Worm (Caenorhabditis elegans): ENCODE measurements around the gene nca-2.

nca-2 gene

ce11 chrIII:4932203-4932699 lies 33.1 kb upstream of the nca-2 start, which contains the start of the genes C26E6.12 and eri-9:
TSS of gene C26E6.12 (minus strand) at chrIII:4932253.
TSS of gene eri-9 (plus strand) at chrIII:4932450.
- TF ChIP-seq unc-39 (tag; optimal IDR thresholded peaks at IDR 0.05) (no peak), lin-13 (GFP tag; optimal IDR thresholded peaks at IDR 0.05) (no peak), skn-1 (tag; optimal IDR thresholded peaks at IDR 0.05) (no peak), unc-62 (GFP tag; optimal IDR thresholded peaks at IDR 0.05) (no peak), sma-9 (GFP tag; optimal IDR thresholded peaks at IDR 0.05) (no peak), sma-9 (tag; optimal IDR thresholded peaks at IDR 0.05) (no peak), alr-1 (tag; optimal IDR thresholded peaks at IDR 0.05) (no peak)

ce11 chrIII:4934896-4935628 lies 30.3 kb upstream of the nca-2 start, which contains the start of gene mrps-18C:
TSS of gene mrps-18C (plus strand) at chrIII:4935578.
- peak; percentile 52 for TF ChIP-seq unc-55 (GFP tag; optimal IDR thresholded peaks at IDR 0.05)
- TF ChIP-seq ceh-82 (tag; optimal IDR thresholded peaks at IDR 0.05) = no peak
- TF ChIP-seq C34F6.9 (tag; optimal IDR thresholded peaks at IDR 0.05) = peak; percentile 44
- no peak for TF ChIP-seq fos-1 (tag; optimal IDR thresholded peaks at IDR 0.05)
- TF ChIP-seq egl-27 (tag; optimal IDR thresholded peaks at IDR 0.05) = no peak
- peak; percentile 50 for TF ChIP-seq gmeb-1 (tag; optimal IDR thresholded peaks at IDR 0.05)
- peak in 1 of 2 experiments; percentile 53 for TF ChIP-seq lsy-2 (tag; optimal IDR thresholded peaks at IDR 0.05)

- TF ChIP-seq nhr-25 (tag; optimal IDR thresholded peaks at IDR 0.05) (no peak), R02D3.7 (tag; optimal IDR thresholded peaks at IDR 0.05) (no peak), nhr-11 (tag; optimal IDR thresholded peaks at IDR 0.05) (no peak), F13H6.1 (tag; optimal IDR thresholded peaks at IDR 0.05) (no peak), ZK546.5 (tag; optimal IDR thresholded peaks at IDR 0.05) (no peak), crh-2 (tag; optimal IDR thresholded peaks at IDR 0.05) (no peak), gmeb-1 (tag; optimal IDR thresholded peaks at IDR 0.05) (no peak), alr-1 (tag; optimal IDR thresholded peaks at IDR 0.05) (no peak), snpc-4 (tag; optimal IDR thresholded peaks at IDR 0.05) (no peak), ztf-4 (tag; optimal IDR thresholded peaks at IDR 0.05) (no peak), blmp-1 (tag; optimal IDR thresholded peaks at IDR 0.05; ENCODE audit: insufficient read depth) (no peak)
Observed at ce11 chrIII:4937022-4937421, 28.3 kb upstream of the nca-2 start, which contains the start of gene fsn-1. TSS of gene fsn-1 (plus strand) at chrIII:4937322.

ce11 chrIII:4939267-4939666 lies 26.1 kb upstream of the nca-2 start, which contains the start of gene rpb-2:
TSS of gene rpb-2 (plus strand) at chrIII:4939567.
- no peak for TF ChIP-seq mab-5 (tag; optimal IDR thresholded peaks at IDR 0.05)
- no peak for TF ChIP-seq sma-9 (GFP tag; optimal IDR thresholded peaks at IDR 0.05)
- TF ChIP-seq sma-9 (tag; optimal IDR thresholded peaks at IDR 0.05) = no peak

- TF ChIP-seq unc-62 (GFP tag; optimal IDR thresholded peaks at IDR 0.05) = no peak
- TF ChIP-seq ZK546.5 (tag; optimal IDR thresholded peaks at IDR 0.05) = no peak
- no peak for TF ChIP-seq nhr-129 (tag; optimal IDR thresholded peaks at IDR 0.05)
- TF ChIP-seq nhr-237 (tag; optimal IDR thresholded peaks at IDR 0.05) = no peak
- no peak for TF ChIP-seq nhr-77 (tag; optimal IDR thresholded peaks at IDR 0.05)
- no peak for TF ChIP-seq F13H6.1 (tag; optimal IDR thresholded peaks at IDR 0.05)
- TF ChIP-seq blmp-1 (tag; optimal IDR thresholded peaks at IDR 0.05; ENCODE audit: insufficient read depth) = no peak
- no peak for TF ChIP-seq nhr-12 (tag; optimal IDR thresholded peaks at IDR 0.05)
Observed at ce11 chrIII:4944213-4944612, 21.2 kb upstream of the nca-2 start, which contains the start of gene ntl-9. TSS of gene ntl-9 (plus strand) at chrIII:4944513.

ce11 chrIII:4947352-4947751 lies 18.0 kb upstream of the nca-2 start:
- TF ChIP-seq nhr-6 (tag; optimal IDR thresholded peaks at IDR 0.05) (no peak), gmeb-1 (tag; optimal IDR thresholded peaks at IDR 0.05) (no peak), peb-1 (tag; optimal IDR thresholded peaks at IDR 0.05) (no peak), lin-11 (tag; optimal IDR thresholded peaks at IDR 0.05) (peak; percentile 27), lin-39 (tag; optimal IDR thresholded peaks at IDR 0.05) (peak; percentile 35), elt-1 (tag; optimal IDR thresholded peaks at IDR 0.05) (no peak), ceh-16 (tag; optimal IDR thresholded peaks at IDR 0.05) (no peak), nhr-129 (tag; optimal IDR thresholded peaks at IDR 0.05) (no peak), skn-1 (tag; optimal IDR thresholded peaks at IDR 0.05) (no peak), ceh-82 (tag; optimal IDR thresholded peaks at IDR 0.05) (no peak), alr-1 (tag; optimal IDR thresholded peaks at IDR 0.05) (no peak), unc-62 (GFP tag; optimal IDR thresholded peaks at IDR 0.05) (no peak), snpc-4 (tag; optimal IDR thresholded peaks at IDR 0.05) (no peak), unc-55 (GFP tag; optimal IDR thresholded peaks at IDR 0.05) (peak; percentile 6), F13H6.1 (tag; optimal IDR thresholded peaks at IDR 0.05) (peak; percentile 29), nhr-25 (tag; optimal IDR thresholded peaks at IDR 0.05) (no peak), blmp-1 (tag; optimal IDR thresholded peaks at IDR 0.05; ENCODE audit: insufficient read depth) (no peak)

All from whole organism, L2 larva.